Worm (Caenorhabditis elegans) whole organism, L1 larva: ENCODE measurements around the gene math-39.

Experiments
- nhr-20 ChIP-seq: sonication (generic microtip); optimal IDR thresholded peaks from 2 replicates; lab custom pipeline; 2016; ENCODE audit warnings: mild to moderate bottlenecking, missing genetic modification characterization, missing compliant biosample characterization
- pqm-1 ChIP-seq: sonication (generic microtip); optimal IDR thresholded peaks from 3 replicates; lab custom pipeline; 2017; ENCODE audit warnings: missing biosample characterization, missing genetic modification characterization
- snpc-4 ChIP-seq: fragments of 150-350 bp; optimal IDR thresholded peaks from 2 replicates; lab custom pipeline; 2014; ENCODE audit warnings: missing biosample characterization, missing genetic modification characterization

ce11 chrII:1818300-1818699 is 13.8 kb upstream of the math-39 start, which contains the start of gene fbxb-10:
- TF ChIP-seq pqm-1 (tag; lab: Kevin White, UChicago) (no peak), snpc-4 (tag; lab: Kevin White, UChicago) (no peak), nhr-20 (tag; lab: Kevin White, UChicago) (no peak)
